Worm (Caenorhabditis elegans): ENCODE measurements around the gene cyp-13A12.

The cyp-13A12 gene

ce11 chrIII:13056735-13057134 lies 32.4 kb downstream of the cyp-13A12 start:
- TF ChIP-seq dao-5 (tag; optimal IDR thresholded peaks at IDR 0.05) (no peak), W03F9.2 (tag; optimal IDR thresholded peaks at IDR 0.05) (no peak), him-1 (tag; optimal IDR thresholded peaks at IDR 0.05) (no peak)

- TF ChIP-seq dao-5 (tag; optimal IDR thresholded peaks at IDR 0.05) = no peak
- TF ChIP-seq W03F9.2 (tag; optimal IDR thresholded peaks at IDR 0.05) = no peak
- peak; percentile 18 for TF ChIP-seq him-1 (tag; optimal IDR thresholded peaks at IDR 0.05)
These were observed 33.8 kb downstream of the cyp-13A12 start for ce11 chrIII:13058140-13058539.

- TF ChIP-seq dao-5 (tag; optimal IDR thresholded peaks at IDR 0.05) (no peak), him-1 (tag; optimal IDR thresholded peaks at IDR 0.05) (no peak), W03F9.2 (tag; optimal IDR thresholded peaks at IDR 0.05) (no peak)
These were observed 35.0 kb downstream of the cyp-13A12 start for ce11 chrIII:13059335-13059734.

ce11 chrIII:13061136-13061535 lies 36.8 kb downstream of the cyp-13A12 start:
- TF ChIP-seq him-1 (tag; optimal IDR thresholded peaks at IDR 0.05) (peak; percentile 83), W03F9.2 (tag; optimal IDR thresholded peaks at IDR 0.05) (peak; percentile 45), dao-5 (tag; optimal IDR thresholded peaks at IDR 0.05) (no peak)

- TF ChIP-seq him-1 (tag; optimal IDR thresholded peaks at IDR 0.05) (no peak), dao-5 (tag; optimal IDR thresholded peaks at IDR 0.05) (no peak), W03F9.2 (tag; optimal IDR thresholded peaks at IDR 0.05) (no peak)
These were observed 37.4 kb downstream of the cyp-13A12 start for ce11 chrIII:13061734-13062133.

- TF ChIP-seq him-1 (tag; optimal IDR thresholded peaks at IDR 0.05) = peak; percentile 97
- peak; percentile 39 for TF ChIP-seq dao-5 (tag; optimal IDR thresholded peaks at IDR 0.05)
- peak; percentile 63 for TF ChIP-seq W03F9.2 (tag; optimal IDR thresholded peaks at IDR 0.05)
These were observed 38.1 kb downstream of the cyp-13A12 start for ce11 chrIII:13062414-13062965.

ce11 chrIII:13062989-13063388 lies 38.6 kb downstream of the cyp-13A12 start:
- no peak for TF ChIP-seq dao-5 (tag; optimal IDR thresholded peaks at IDR 0.05)
- no peak for TF ChIP-seq W03F9.2 (tag; optimal IDR thresholded peaks at IDR 0.05)
- no peak for TF ChIP-seq him-1 (tag; optimal IDR thresholded peaks at IDR 0.05)

ce11 chrIII:13064213-13065184 lies 40.2 kb downstream of the cyp-13A12 start:
- TF ChIP-seq dao-5 (tag; optimal IDR thresholded peaks at IDR 0.05) = no peak
- no peak for TF ChIP-seq him-1 (tag; optimal IDR thresholded peaks at IDR 0.05)
- TF ChIP-seq W03F9.2 (tag; optimal IDR thresholded peaks at IDR 0.05) = no peak

- no peak for TF ChIP-seq W03F9.2 (tag; optimal IDR thresholded peaks at IDR 0.05)
- no peak for TF ChIP-seq dao-5 (tag; optimal IDR thresholded peaks at IDR 0.05)
- no peak for TF ChIP-seq him-1 (tag; optimal IDR thresholded peaks at IDR 0.05)
These were observed 41.3 kb downstream of the cyp-13A12 start for ce11 chrIII:13065694-13066093.

ce11 chrIII:13066828-13067227 lies 42.5 kb downstream of the cyp-13A12 start:
- TF ChIP-seq W03F9.2 (tag; optimal IDR thresholded peaks at IDR 0.05) (no peak), him-1 (tag; optimal IDR thresholded peaks at IDR 0.05) (no peak), dao-5 (tag; optimal IDR thresholded peaks at IDR 0.05) (no peak)

ce11 chrIII:13067884-13068767 lies 43.8 kb downstream of the cyp-13A12 start:
- TF ChIP-seq him-1 (tag; optimal IDR thresholded peaks at IDR 0.05) (peak; percentile 91), W03F9.2 (tag; optimal IDR thresholded peaks at IDR 0.05) (no peak)

ce11 chrIII:13069416-13069815 lies 45.1 kb downstream of the cyp-13A12 start:
- TF ChIP-seq W03F9.2 (tag; optimal IDR thresholded peaks at IDR 0.05) (peak; percentile 25), him-1 (tag; optimal IDR thresholded peaks at IDR 0.05) (no peak), dao-5 (tag; optimal IDR thresholded peaks at IDR 0.05) (no peak)

ce11 chrIII:13070548-13071050 lies 46.3 kb downstream of the cyp-13A12 start, which contains the start of gene Y39E4B.6:
Y39E4B.6 (plus strand) TSS chrIII:13070756.
- peak; percentile 98 for TF ChIP-seq him-1 (tag; optimal IDR thresholded peaks at IDR 0.05)
- TF ChIP-seq W03F9.2 (tag; optimal IDR thresholded peaks at IDR 0.05) = peak; percentile 47
- no peak for TF ChIP-seq dao-5 (tag; optimal IDR thresholded peaks at IDR 0.05)

All from whole organism, L4/young adult.